Fruit fly (Drosophila melanogaster): Measurements from ENCODE around the gene FoxP.

Gene FoxP

dm6 chr3R:9701148-9701703, 29.4 kb downstream of the FoxP start (continued):
- TF ChIP-seq CG4360 (GFP tag; IDR thresholded peaks at IDR 0.05): no peak
- TF ChIP-seq hb (GFP tag; IDR thresholded peaks at IDR 0.05; ENCODE audit: partially characterized antibody): no peak
- no peak for TF ChIP-seq CG1832 (GFP tag; optimal IDR thresholded peaks at IDR 0.05)
- TF ChIP-seq CG18599 (GFP tag; optimal IDR thresholded peaks at IDR 0.05): peak; percentile 2
- no peak for TF ChIP-seq CG17829 (tag; optimal IDR thresholded peaks at IDR 0.05)
- TF ChIP-seq Meics (GFP tag; optimal IDR thresholded peaks at IDR 0.05): peak; percentile 93
- peak; percentile 17 for TF ChIP-seq Sox102F (GFP tag; optimal IDR thresholded peaks at IDR 0.05)
- no peak for TF ChIP-seq ham (GFP tag; IDR thresholded peaks at IDR 0.05)
- TF ChIP-seq pho (GFP tag; optimal IDR thresholded peaks at IDR 0.05): peak; percentile 44
- TF ChIP-seq Vsx1 (GFP tag; optimal IDR thresholded peaks at IDR 0.05): peak; percentile 22
- TF ChIP-seq wek (GFP tag; optimal IDR thresholded peaks at IDR 0.05): peak; percentile 55
- peak; percentile 63 for TF ChIP-seq CG12071 (GFP tag; optimal IDR thresholded peaks at IDR 0.05)
- TF ChIP-seq aop (GFP tag; IDR thresholded peaks at IDR 0.05): no peak
- peak; percentile 35 for TF ChIP-seq CG12659 (GFP tag; optimal IDR thresholded peaks at IDR 0.05)
- peak; percentile 37 for TF ChIP-seq tio (GFP tag; optimal IDR thresholded peaks at IDR 0.05)
- peak; percentile 58 for TF ChIP-seq Asciz (GFP tag; optimal IDR thresholded peaks at IDR 0.05)
- peak; percentile 44 for TF ChIP-seq Hmr (GFP tag; optimal IDR thresholded peaks at IDR 0.05)
- TF ChIP-seq CG17912 (GFP tag; optimal IDR thresholded peaks at IDR 0.05): peak; percentile 15
- no peak for TF ChIP-seq Lhr (GFP tag; optimal IDR thresholded peaks at IDR 0.05)
- peak; percentile 21 for TF ChIP-seq mam (GFP tag; optimal IDR thresholded peaks at IDR 0.05)
- no peak for TF ChIP-seq CG9876 (GFP tag; optimal IDR thresholded peaks at IDR 0.05)
- no peak for TF ChIP-seq ewg (GFP tag; optimal IDR thresholded peaks at IDR 0.05)
- peak; percentile 79 for TF ChIP-seq sd (tag; optimal IDR thresholded peaks at IDR 0.05)
- TF ChIP-seq CG6813 (GFP tag; optimal IDR thresholded peaks at IDR 0.05): peak; percentile 46
- no peak for TF ChIP-seq slou (GFP tag; optimal IDR thresholded peaks at IDR 0.05)
- TF ChIP-seq CG4282 (GFP tag; optimal IDR thresholded peaks at IDR 0.05): no peak
- TF ChIP-seq kay (GFP tag; optimal IDR thresholded peaks at IDR 0.05): peak; percentile 42
- peak; percentile 8 for TF ChIP-seq Nf-YB (GFP tag; optimal IDR thresholded peaks at IDR 0.05)
- peak; percentile 39 for TF ChIP-seq Fer3 (tag; optimal IDR thresholded peaks at IDR 0.05)
- TF ChIP-seq CG8359 (GFP tag; optimal IDR thresholded peaks at IDR 0.05; ENCODE audit: borderline replicate concordance): no peak
- no peak for TF ChIP-seq jigr1 (GFP tag; IDR thresholded peaks at IDR 0.05)
- TF ChIP-seq CG10274 (GFP tag; optimal IDR thresholded peaks at IDR 0.05): peak; percentile 32
- TF ChIP-seq NfI (GFP tag; optimal IDR thresholded peaks at IDR 0.05): peak; percentile 45
- peak; percentile 31 for TF ChIP-seq Sox100B (GFP tag; optimal IDR thresholded peaks at IDR 0.05)
- TF ChIP-seq CG3407 (GFP tag; optimal IDR thresholded peaks at IDR 0.05): no peak
- peak; percentile 22 for TF ChIP-seq CG6854 (GFP tag; optimal IDR thresholded peaks at IDR 0.05)
- TF ChIP-seq CG18262 (tag; optimal IDR thresholded peaks at IDR 0.05): no peak
- TF ChIP-seq Dll (GFP tag; IDR thresholded peaks at IDR 0.05; ENCODE audit: partially characterized antibody): no peak
- TF ChIP-seq CG4328 (GFP tag; optimal IDR thresholded peaks at IDR 0.05): peak; percentile 16
- TF ChIP-seq abd-A (tag; optimal IDR thresholded peaks at IDR 0.05): peak; percentile 3
- peak; percentile 9 for TF ChIP-seq tx (GFP tag; optimal IDR thresholded peaks at IDR 0.05)
- TF ChIP-seq pros (GFP tag; optimal IDR thresholded peaks at IDR 0.05): no peak
- TF ChIP-seq CG8089 (GFP tag; optimal IDR thresholded peaks at IDR 0.05): peak; percentile 17
- TF ChIP-seq schlank (tag; optimal IDR thresholded peaks at IDR 0.05): peak; percentile 28
- no peak for TF ChIP-seq fd64A (GFP tag; optimal IDR thresholded peaks at IDR 0.05)
- TF ChIP-seq hkb (optimal IDR thresholded peaks at IDR 0.05): no peak
- no peak for TF ChIP-seq hkb (GFP tag; IDR thresholded peaks at IDR 0.05)
- TF ChIP-seq CG5180 (GFP tag; optimal IDR thresholded peaks at IDR 0.05): peak; percentile 45
- no peak for TF ChIP-seq CG12236 (GFP tag; optimal IDR thresholded peaks at IDR 0.05)
